Fruit fly (Drosophila melanogaster) whole organism, adult: Measurements from ENCODE around the gene Schip1.

ENCODE experiments used
- CG11617 ChIP-seq: fragments of 200-800 bp; sonication (Bioruptor generic); optimal IDR thresholded peaks from 2 replicates; lab custom pipeline; 2017; ENCODE audit warnings: mild to moderate bottlenecking, missing biosample characterization, missing genetic modification reagents, missing genetic modification characterization
- CG12768 ChIP-seq: fragments of 200-800 bp; sonication (Bioruptor generic); optimal IDR thresholded peaks from 2 replicates; lab custom pipeline; 2017; ENCODE audit warnings: missing biosample characterization, missing genetic modification characterization, mild to moderate bottlenecking, moderate library complexity, missing genetic modification reagents
- CG14711 ChIP-seq: fragments of 200-800 bp; sonication (Bioruptor generic); optimal IDR thresholded peaks from 2 replicates; lab custom pipeline; 2018; ENCODE audit warnings: missing biosample characterization, mild to moderate bottlenecking, missing genetic modification characterization, moderate library complexity
- CG33017 ChIP-seq: fragments of 200-800 bp; sonication (Bioruptor generic); optimal IDR thresholded peaks from 2 replicates; lab custom pipeline; 2018; ENCODE audit warnings: missing biosample characterization, mild to moderate bottlenecking, missing genetic modification characterization, moderate library complexity
- CG7045 ChIP-seq: fragments of 200-800 bp; sonication (Bioruptor generic); optimal IDR thresholded peaks from 2 replicates; lab custom pipeline; 2017; ENCODE audit warnings: missing biosample characterization, mild to moderate bottlenecking, missing genetic modification characterization
- Crg-1 ChIP-seq: fragments of 200-800 bp; sonication (Bioruptor generic); optimal IDR thresholded peaks from 2 replicates; lab custom pipeline; 2016; ENCODE audit warnings: missing biosample characterization, missing genetic modification characterization
- Hr96 ChIP-seq: fragments of 200-800 bp; sonication (Bioruptor generic); optimal IDR thresholded peaks from 2 replicates; lab custom pipeline; 2016; ENCODE audit warnings: missing biosample characterization, missing genetic modification characterization
- cic ChIP-seq: fragments of 200-800 bp; sonication (Bioruptor generic); optimal IDR thresholded peaks from 2 replicates; lab custom pipeline; 2017; ENCODE audit warnings: missing biosample characterization, mild to moderate bottlenecking, missing genetic modification characterization, moderate library complexity
- cnc ChIP-seq, 2 experiments: fragments of >200 bp; optimal IDR thresholded peaks; 2 replicates each; lab custom pipeline; 2017
- kay ChIP-seq: fragments of 200-800 bp; sonication (Bioruptor generic); peaks from one replicate; lab custom pipeline; 2016; ENCODE audit warnings: missing biosample characterization, missing genetic modification characterization, borderline replicate concordance
- ovo ChIP-seq: fragments of 200-800 bp; sonication (Bioruptor generic); optimal IDR thresholded peaks from 2 replicates; lab custom pipeline; 2016; ENCODE audit warnings: missing biosample characterization, missing genetic modification characterization
- pad ChIP-seq: fragments of 200-800 bp; sonication (Bioruptor generic); optimal IDR thresholded peaks from 3 replicates; lab custom pipeline; 2017; ENCODE audit warnings: missing biosample characterization, missing genetic modification characterization, mild to moderate bottlenecking, moderate library complexity, missing genetic modification reagents
- tj ChIP-seq: fragments of 200-800 bp; sonication (Bioruptor generic); optimal IDR thresholded peaks from 3 replicates; lab custom pipeline; 2017; ENCODE audit warnings: missing biosample characterization, mild to moderate bottlenecking, missing genetic modification characterization, moderate library complexity
- toe ChIP-seq: fragments of 200-800 bp; sonication (Bioruptor generic); optimal IDR thresholded peaks from 2 replicates; lab custom pipeline; 2016; ENCODE audit warnings: missing biosample characterization, missing genetic modification characterization

dm6 chr2L:10353871-10354270, 23.0 kb upstream of the Schip1 start, which contains the start of gene CG34367:
- TF ChIP-seq CG7045 (GFP tag; lab: Kevin White, UChicago): no peak
- no peak for TF ChIP-seq CG11617 (GFP tag; lab: Kevin White, UChicago)
- TF ChIP-seq cic (GFP tag; lab: Kevin White, UChicago): no peak
- no peak for TF ChIP-seq cnc (optimal IDR thresholded peaks at IDR 0.05; lab: Kevin White, UChicago)
- TF ChIP-seq pad (GFP tag; lab: Kevin White, UChicago): no peak
- TF ChIP-seq CG12768 (GFP tag; lab: Kevin White, UChicago): no peak
- no peak for TF ChIP-seq CG14711 (tag; lab: Kevin White, UChicago)
- TF ChIP-seq ovo (GFP tag; lab: Kevin White, UChicago): no peak
- no peak for TF ChIP-seq Crg-1 (GFP tag; lab: Kevin White, UChicago)
- TF ChIP-seq Hr96: no peak
- TF ChIP-seq toe (GFP tag; lab: Kevin White, UChicago): no peak
- TF ChIP-seq kay (GFP tag; lab: Kevin White, UChicago): no peak
- TF ChIP-seq CG33017 (tag; lab: Kevin White, UChicago): no peak
- TF ChIP-seq tj (GFP tag; lab: Kevin White, UChicago): no peak
